Worm (Caenorhabditis elegans): ENCODE results near the gene Y38E10A.35.

Gene Y38E10A.35

ce11 chrII:12549613-12550012 is 23.0 kb downstream of the Y38E10A.35 start:
- no peak for TF ChIP-seq tbx-37 (GFP tag; conservative IDR thresholded peaks at IDR 0.05)
- no peak for TF ChIP-seq tbx-11 (GFP tag; IDR thresholded peaks at IDR 0.05)
- TF ChIP-seq ceh-36 (tag; optimal IDR thresholded peaks at IDR 0.05) = no peak
- TF ChIP-seq ceh-13 (GFP tag; optimal IDR thresholded peaks at IDR 0.05) = no peak
- TF ChIP-seq hnd-1 (tag; optimal IDR thresholded peaks at IDR 0.05) = no peak
- TF ChIP-seq ets-7 (tag; optimal IDR thresholded peaks at IDR 0.05) = no peak
- no peak for TF ChIP-seq F13C5.2 (tag; optimal IDR thresholded peaks at IDR 0.05)
- TF ChIP-seq sea-1 (GFP tag; conservative IDR thresholded peaks at IDR 0.05) = no peak
- TF ChIP-seq aly-1 (tag; optimal IDR thresholded peaks at IDR 0.05) = no peak
- TF ChIP-seq pes-1 (GFP tag; IDR thresholded peaks at IDR 0.05) = no peak
- TF ChIP-seq ama-1 (optimal IDR thresholded peaks at IDR 0.05) = no peak
- no peak for TF ChIP-seq B0310.2 (tag; optimal IDR thresholded peaks at IDR 0.05)
- no peak for TF ChIP-seq tra-4 (tag; optimal IDR thresholded peaks at IDR 0.05)
- TF ChIP-seq scrt-1 (GFP tag; IDR thresholded peaks at IDR 0.05) = no peak
- no peak for TF ChIP-seq hmg-4 (GFP tag; optimal IDR thresholded peaks at IDR 0.05)
- TF ChIP-seq hmbx-1 (tag; optimal IDR thresholded peaks at IDR 0.05) = no peak
- TF ChIP-seq flt-1 (GFP tag; IDR thresholded peaks at IDR 0.05) = no peak

ce11 chrII:12547547-12547946 is 25.1 kb downstream of the Y38E10A.35 start, which contains the start of gene F49C5.16:
Gene F49C5.16, plus strand, starts transcription at chrII:12547847.
- TF ChIP-seq hmbx-1 (tag; optimal IDR thresholded peaks at IDR 0.05) (no peak), tbx-37 (GFP tag; conservative IDR thresholded peaks at IDR 0.05) (no peak), tra-4 (tag; optimal IDR thresholded peaks at IDR 0.05) (no peak), aly-1 (tag; optimal IDR thresholded peaks at IDR 0.05) (no peak), hnd-1 (tag; optimal IDR thresholded peaks at IDR 0.05) (no peak), hmg-4 (GFP tag; optimal IDR thresholded peaks at IDR 0.05) (no peak), B0310.2 (tag; optimal IDR thresholded peaks at IDR 0.05) (no peak), pes-1 (GFP tag; IDR thresholded peaks at IDR 0.05) (no peak), ceh-13 (GFP tag; optimal IDR thresholded peaks at IDR 0.05) (no peak), scrt-1 (GFP tag; IDR thresholded peaks at IDR 0.05) (no peak), ceh-36 (tag; optimal IDR thresholded peaks at IDR 0.05) (no peak), ets-7 (tag; optimal IDR thresholded peaks at IDR 0.05) (no peak), ama-1 (optimal IDR thresholded peaks at IDR 0.05) (no peak), flt-1 (GFP tag; IDR thresholded peaks at IDR 0.05) (no peak), F13C5.2 (tag; optimal IDR thresholded peaks at IDR 0.05) (no peak)

- no peak for TF ChIP-seq ceh-13 (GFP tag; optimal IDR thresholded peaks at IDR 0.05)
- no peak for TF ChIP-seq tbx-37 (GFP tag; conservative IDR thresholded peaks at IDR 0.05)
- no peak for TF ChIP-seq hnd-1 (tag; optimal IDR thresholded peaks at IDR 0.05)
- no peak for TF ChIP-seq scrt-1 (GFP tag; IDR thresholded peaks at IDR 0.05)
- no peak for TF ChIP-seq ets-7 (tag; optimal IDR thresholded peaks at IDR 0.05)
- TF ChIP-seq sea-1 (GFP tag; conservative IDR thresholded peaks at IDR 0.05) = no peak
- TF ChIP-seq tra-4 (tag; optimal IDR thresholded peaks at IDR 0.05) = no peak
- no peak for TF ChIP-seq aly-1 (tag; optimal IDR thresholded peaks at IDR 0.05)
- no peak for TF ChIP-seq hmbx-1 (tag; optimal IDR thresholded peaks at IDR 0.05)
Observed at ce11 chrII:12546413-12546812, 26.2 kb downstream of the Y38E10A.35 start, which contains the start of the genes F49C5.5 and F49C5.10. Gene F49C5.5, minus strand, starts transcription at chrII:12546513. Gene F49C5.10, plus strand, starts transcription at chrII:12546756.

- TF ChIP-seq ama-1 (optimal IDR thresholded peaks at IDR 0.05) (no peak), tbx-11 (GFP tag; IDR thresholded peaks at IDR 0.05) (no peak), ets-7 (tag; optimal IDR thresholded peaks at IDR 0.05) (no peak), hmg-4 (GFP tag; optimal IDR thresholded peaks at IDR 0.05) (no peak), scrt-1 (GFP tag; IDR thresholded peaks at IDR 0.05) (no peak), hnd-1 (tag; optimal IDR thresholded peaks at IDR 0.05) (no peak), aly-1 (tag; optimal IDR thresholded peaks at IDR 0.05) (no peak), ceh-36 (tag; optimal IDR thresholded peaks at IDR 0.05) (no peak), flt-1 (GFP tag; IDR thresholded peaks at IDR 0.05) (no peak), pes-1 (GFP tag; IDR thresholded peaks at IDR 0.05) (no peak), ceh-13 (GFP tag; optimal IDR thresholded peaks at IDR 0.05) (no peak), B0310.2 (tag; optimal IDR thresholded peaks at IDR 0.05) (no peak), F13C5.2 (tag; optimal IDR thresholded peaks at IDR 0.05) (no peak), tbx-37 (GFP tag; conservative IDR thresholded peaks at IDR 0.05) (no peak), hmbx-1 (tag; optimal IDR thresholded peaks at IDR 0.05) (no peak), sea-1 (GFP tag; conservative IDR thresholded peaks at IDR 0.05) (no peak), tra-4 (tag; optimal IDR thresholded peaks at IDR 0.05) (no peak)
Observed at ce11 chrII:12544533-12544932, 28.1 kb downstream of the Y38E10A.35 start, which contains the start of gene F49C5.9. Gene F49C5.9, minus strand, starts transcription at chrII:12544633.

ce11 chrII:12542594-12542997 is 30.1 kb downstream of the Y38E10A.35 start:
- no peak for TF ChIP-seq scrt-1 (GFP tag; IDR thresholded peaks at IDR 0.05)
- TF ChIP-seq ceh-13 (GFP tag; optimal IDR thresholded peaks at IDR 0.05) = no peak
- TF ChIP-seq F13C5.2 (tag; optimal IDR thresholded peaks at IDR 0.05) = no peak
- no peak for TF ChIP-seq tbx-37 (GFP tag; conservative IDR thresholded peaks at IDR 0.05)
- no peak for TF ChIP-seq tbx-11 (GFP tag; IDR thresholded peaks at IDR 0.05)
- TF ChIP-seq tra-4 (tag; optimal IDR thresholded peaks at IDR 0.05) = no peak
- TF ChIP-seq ama-1 (optimal IDR thresholded peaks at IDR 0.05) = no peak
- no peak for TF ChIP-seq hmbx-1 (tag; optimal IDR thresholded peaks at IDR 0.05)
- no peak for TF ChIP-seq ceh-36 (tag; optimal IDR thresholded peaks at IDR 0.05)
- TF ChIP-seq ets-7 (tag; optimal IDR thresholded peaks at IDR 0.05) = no peak
- TF ChIP-seq sea-1 (GFP tag; conservative IDR thresholded peaks at IDR 0.05) = no peak
- no peak for TF ChIP-seq hmg-4 (GFP tag; optimal IDR thresholded peaks at IDR 0.05)
- no peak for TF ChIP-seq flt-1 (GFP tag; IDR thresholded peaks at IDR 0.05)
- TF ChIP-seq B0310.2 (tag; optimal IDR thresholded peaks at IDR 0.05) = no peak
- no peak for TF ChIP-seq aly-1 (tag; optimal IDR thresholded peaks at IDR 0.05)
- TF ChIP-seq hnd-1 (tag; optimal IDR thresholded peaks at IDR 0.05) = no peak
- no peak for TF ChIP-seq pes-1 (GFP tag; IDR thresholded peaks at IDR 0.05)

- no peak for TF ChIP-seq ceh-36 (tag; optimal IDR thresholded peaks at IDR 0.05)
- TF ChIP-seq hmg-4 (GFP tag; optimal IDR thresholded peaks at IDR 0.05) = no peak
- no peak for TF ChIP-seq scrt-1 (GFP tag; IDR thresholded peaks at IDR 0.05)
- no peak for TF ChIP-seq F13C5.2 (tag; optimal IDR thresholded peaks at IDR 0.05)
- TF ChIP-seq pes-1 (GFP tag; IDR thresholded peaks at IDR 0.05) = no peak
- TF ChIP-seq flt-1 (GFP tag; IDR thresholded peaks at IDR 0.05) = no peak
- TF ChIP-seq B0310.2 (tag; optimal IDR thresholded peaks at IDR 0.05) = no peak
- no peak for TF ChIP-seq hmbx-1 (tag; optimal IDR thresholded peaks at IDR 0.05)
- no peak for TF ChIP-seq hnd-1 (tag; optimal IDR thresholded peaks at IDR 0.05)
- no peak for TF ChIP-seq tbx-11 (GFP tag; IDR thresholded peaks at IDR 0.05)
- TF ChIP-seq tbx-37 (GFP tag; conservative IDR thresholded peaks at IDR 0.05) = no peak
- TF ChIP-seq ceh-13 (GFP tag; optimal IDR thresholded peaks at IDR 0.05) = no peak
- no peak for TF ChIP-seq sea-1 (GFP tag; conservative IDR thresholded peaks at IDR 0.05)
- TF ChIP-seq ama-1 (optimal IDR thresholded peaks at IDR 0.05) = no peak
- TF ChIP-seq ets-7 (tag; optimal IDR thresholded peaks at IDR 0.05) = no peak
- TF ChIP-seq tra-4 (tag; optimal IDR thresholded peaks at IDR 0.05) = no peak
- TF ChIP-seq aly-1 (tag; optimal IDR thresholded peaks at IDR 0.05) = no peak
Observed at ce11 chrII:12539395-12539794, 33.3 kb downstream of the Y38E10A.35 start.
